Worm (Caenorhabditis elegans) whole organism, L2 larva: ENCODE measurements around the gene C25H3.17.

Source experiments
- R02D3.7 ChIP-seq: fragments of 150-350 bp; optimal IDR thresholded peaks from 2 replicates; lab custom pipeline; 2014; ENCODE audit warnings: missing biosample characterization, missing genetic modification characterization
- nhr-129 ChIP-seq: fragments of 150-350 bp; optimal IDR thresholded peaks from 2 replicates; lab custom pipeline; 2014; ENCODE audit warnings: missing biosample characterization, missing genetic modification characterization
- snpc-4 ChIP-seq: fragments of 150-350 bp; optimal IDR thresholded peaks from 2 replicates; lab custom pipeline; 2014; ENCODE audit warnings: missing biosample characterization, missing genetic modification characterization
- unc-39 ChIP-seq: fragments of 150-350 bp; optimal IDR thresholded peaks from 2 replicates; lab custom pipeline; 2014; ENCODE audit warnings: missing biosample characterization, missing genetic modification characterization
- ztf-4 ChIP-seq: fragments of 150-350 bp; optimal IDR thresholded peaks from 2 replicates; lab custom pipeline; 2014; ENCODE audit warnings: missing biosample characterization, missing genetic modification characterization

DNA sequence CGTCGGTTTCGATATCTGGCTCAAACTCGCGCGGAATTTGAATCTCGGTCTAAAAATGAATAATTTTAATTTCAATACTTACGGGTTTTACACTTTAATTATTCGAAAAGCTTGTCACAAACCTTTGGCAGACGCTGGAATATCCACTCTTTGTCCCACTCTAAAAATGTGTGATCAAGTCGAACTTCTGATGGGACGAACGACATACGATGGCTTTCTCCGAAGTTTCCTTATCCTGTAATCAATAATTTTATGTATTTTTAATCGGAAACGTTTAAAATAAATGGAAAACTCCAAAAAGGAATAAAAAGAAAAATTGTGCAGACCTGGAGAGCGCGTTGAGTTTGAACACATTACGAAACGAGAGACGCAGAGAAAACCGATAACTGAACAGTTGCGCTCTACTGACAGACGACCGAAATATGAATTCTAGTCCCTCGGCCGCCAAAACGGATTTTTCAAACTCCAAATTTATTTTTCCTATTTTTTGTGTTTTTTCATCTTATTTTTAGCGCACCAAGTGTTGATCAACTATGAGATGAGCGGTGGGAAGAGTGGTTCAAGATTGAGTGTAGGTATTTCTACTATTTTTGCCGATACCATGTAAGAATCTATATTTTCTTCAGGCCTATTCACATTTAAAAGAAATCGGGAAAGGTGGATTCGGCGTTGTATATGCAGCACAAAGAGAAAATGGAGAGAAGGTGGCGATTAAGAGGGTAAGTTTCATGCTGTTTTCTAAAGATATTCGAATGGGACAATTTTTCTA lies 20.1 kb downstream of the C25H3.17 start, which contains the start of the genes sam-4, F59E12.17 and zyg-1:
- TF ChIP-seq nhr-129 (tag; lab: Kevin White, UChicago) (peak; percentile 78), snpc-4 (peak; percentile 20), R02D3.7 (tag; lab: Kevin White, UChicago) (no peak), ztf-4 (no peak), unc-39 (tag; lab: Kevin White, UChicago) (no peak)
